Worm (Caenorhabditis elegans) whole organism, L4 larva: ENCODE measurements around the gene F59B2.14.

ENCODE experiments used
- D1046.2 ChIP-seq: fragments of 200-800 bp; sonication (Bioruptor generic); IDR thresholded peaks from 2 replicates; pipeline ENCODE4 v1.3.6; 2022; ENCODE audit warnings: missing genetic modification characterization, missing compliant biosample characterization
- F44E2.7 ChIP-seq: fragments of 200-800 bp; sonication (Bioruptor generic); IDR thresholded peaks from 2 replicates; pipeline ENCODE4 v2.1.2; 2022; ENCODE audit warnings: missing genetic modification characterization, missing compliant biosample characterization
- T20F7.1 ChIP-seq: fragments of 200-800 bp; sonication (Bioruptor generic); optimal IDR thresholded peaks from 2 replicates; lab custom pipeline; 2018; ENCODE audit warnings: mild to moderate bottlenecking, missing genetic modification characterization, missing compliant biosample characterization
- ZK546.5 ChIP-seq, 2 experiments: sonication (generic microtip); optimal IDR thresholded peaks; 2 replicates each; lab custom pipeline; 2017; ENCODE audit warnings: missing biosample characterization in 2 of 2, missing genetic modification characterization in 2 of 2
- aha-1 ChIP-seq: fragments of 150-350 bp; peaks from one replicate; lab custom pipeline; 2014; ENCODE audit warnings: missing biosample characterization, missing genetic modification characterization
- aly-2 ChIP-seq: sonication (generic microtip); optimal IDR thresholded peaks from 2 replicates; lab custom pipeline; 2018; ENCODE audit warnings: missing biosample characterization, missing genetic modification characterization
- arid-1 ChIP-seq: fragments of 200-800 bp; sonication (Bioruptor generic); conservative IDR thresholded peaks from 2 replicates; pipeline ENCODE4 v1.3.6; 2022; ENCODE audit warnings: missing genetic modification reagents, missing genetic modification characterization, missing compliant biosample characterization
- ceh-44 ChIP-seq: fragments of 200-800 bp; sonication (Bioruptor generic); IDR thresholded peaks from 2 replicates; pipeline ENCODE4 v1.3.6; 2022; ENCODE audit warnings: missing genetic modification reagents, missing genetic modification characterization, missing compliant biosample characterization
- ces-1 ChIP-seq: fragments of 150-350 bp; sonication (generic microtip); optimal IDR thresholded peaks from 4 replicates; lab custom pipeline; 2014; ENCODE audit warnings: missing biosample characterization, missing genetic modification reagents, missing genetic modification characterization
- cey-2 ChIP-seq: sonication (generic microtip); optimal IDR thresholded peaks from 3 replicates; lab custom pipeline; 2017; ENCODE audit warnings: missing genetic modification characterization, mild to moderate bottlenecking, missing compliant biosample characterization, antibody characterized with exemption, borderline replicate concordance; ENCODE audit not compliant: insufficient read depth
- daf-19 ChIP-seq: fragments of 200-800 bp; sonication (Bioruptor generic); conservative IDR thresholded peaks from 2 replicates; pipeline ENCODE4 v1.3.6; 2022; ENCODE audit warnings: missing genetic modification characterization, missing compliant biosample characterization
- dmd-6 ChIP-seq: fragments of 200-800 bp; sonication (Bioruptor generic); IDR thresholded peaks from 2 replicates; pipeline ENCODE4 v1.3.6; 2022; ENCODE audit warnings: missing genetic modification reagents, missing genetic modification characterization, missing compliant biosample characterization
- dpl-1 ChIP-seq: fragments of 150-350 bp; optimal IDR thresholded peaks from 2 replicates; lab custom pipeline; 2014; ENCODE audit warnings: missing biosample characterization, missing genetic modification reagents, missing genetic modification characterization
- dve-1 ChIP-seq: sonication (generic microtip); optimal IDR thresholded peaks from 2 replicates; lab custom pipeline; 2017; ENCODE audit warnings: antibody characterized with exemption, mild to moderate bottlenecking, missing genetic modification characterization, missing compliant biosample characterization; ENCODE audit not compliant: insufficient read depth
- fos-1 ChIP-seq: fragments of 150-350 bp; optimal IDR thresholded peaks from 2 replicates; lab custom pipeline; 2014; ENCODE audit warnings: missing biosample characterization, missing genetic modification characterization
- gei-8 ChIP-seq: fragments of 200-800 bp; sonication (Bioruptor generic); optimal IDR thresholded peaks from 2 replicates; lab custom pipeline; 2018; ENCODE audit warnings: mild to moderate bottlenecking, missing genetic modification characterization, missing compliant biosample characterization
- hif-1 ChIP-seq, 2 experiments: sonication (generic microtip); optimal IDR thresholded peaks; 2 replicates each; lab custom pipeline; 2016 to 2017; ENCODE audit warnings: missing compliant biosample characterization in 2 of 2, missing genetic modification characterization in 2 of 2, missing genetic modification reagents in 2 of 2, missing genotype in 2 of 2, mild to moderate bottlenecking in 1 of 2
- hlh-11 ChIP-seq: fragments of 200-800 bp; sonication (Bioruptor generic); optimal IDR thresholded peaks from 2 replicates; lab custom pipeline; 2018; ENCODE audit warnings: mild to moderate bottlenecking, missing genetic modification characterization, missing compliant biosample characterization
- hlh-30 ChIP-seq: sonication (generic microtip); optimal IDR thresholded peaks from 2 replicates; lab custom pipeline; 2017; ENCODE audit warnings: antibody characterized with exemption, mild to moderate bottlenecking, missing genetic modification characterization, missing compliant biosample characterization; ENCODE audit not compliant: insufficient read depth
- hmg-1.1 ChIP-seq: fragments of 200-800 bp; sonication (Bioruptor generic); IDR thresholded peaks from 2 replicates; pipeline ENCODE4 v1.3.6; 2022; ENCODE audit warnings: missing genetic modification reagents, missing genetic modification characterization, missing compliant biosample characterization
- jun-1 ChIP-seq: fragments of 150-350 bp; optimal IDR thresholded peaks from 2 replicates; lab custom pipeline; 2014; ENCODE audit warnings: missing biosample characterization, missing genetic modification reagents, missing genetic modification characterization
- lim-7 ChIP-seq: fragments of 200-800 bp; sonication (Bioruptor generic); IDR thresholded peaks from 2 replicates; pipeline ENCODE4 v1.3.6; 2022; ENCODE audit warnings: missing genetic modification characterization, missing compliant biosample characterization
- lin-1 ChIP-seq: fragments of 200-800 bp; sonication (Bioruptor generic); IDR thresholded peaks from 2 replicates; pipeline ENCODE4 v1.3.6; 2022; ENCODE audit warnings: missing genetic modification reagents, missing genetic modification characterization, missing compliant biosample characterization
- lin-15B ChIP-seq: fragments of 150-350 bp; sonication (generic microtip); optimal IDR thresholded peaks from 3 replicates; lab custom pipeline; 2014; ENCODE audit warnings: missing biosample characterization, missing genetic modification characterization
- lin-29 ChIP-seq: fragments of 200-800 bp; sonication (Bioruptor generic); IDR thresholded peaks from 2 replicates; pipeline ENCODE4 v1.3.6; 2022; ENCODE audit warnings: missing genetic modification reagents, missing genetic modification characterization, missing compliant biosample characterization
- lin-38 ChIP-seq: fragments of 200-800 bp; sonication (Bioruptor generic); IDR thresholded peaks from 2 replicates; pipeline ENCODE4 v1.3.6; 2022; ENCODE audit warnings: missing genetic modification reagents, missing genetic modification characterization, missing compliant biosample characterization
- lsy-2 ChIP-seq, 2 experiments: fragments of 150-350 bp in 1 of 2; sonication (generic microtip) in 1 of 2; optimal IDR thresholded peaks; 2 replicates each; lab custom pipeline; 2014 to 2017; ENCODE audit warnings: missing biosample characterization in 2 of 2, missing genetic modification characterization in 2 of 2
- mdl-1 ChIP-seq, 2 experiments: fragments of 150-350 bp in 1 of 2; sonication (generic microtip) in 1 of 2; optimal IDR thresholded peaks; 2 replicates each; lab custom pipeline; 2014 to 2017; ENCODE audit warnings: missing biosample characterization in 2 of 2, missing genetic modification characterization in 2 of 2
- mes-2 ChIP-seq: sonication (generic microtip); optimal IDR thresholded peaks from 2 replicates; lab custom pipeline; 2016; ENCODE audit warnings: missing genotype, mild to moderate bottlenecking, missing genetic modification characterization, missing compliant biosample characterization; ENCODE audit not compliant: poor library complexity, severe bottlenecking
- mxl-3 ChIP-seq: fragments of 200-800 bp; sonication (Bioruptor generic); optimal IDR thresholded peaks from 2 replicates; lab custom pipeline; 2018; ENCODE audit warnings: mild to moderate bottlenecking, missing genetic modification characterization, missing compliant biosample characterization
- nhr-111 ChIP-seq: fragments of 200-800 bp; sonication (Bioruptor generic); optimal IDR thresholded peaks from 2 replicates; lab custom pipeline; 2018; ENCODE audit warnings: mild to moderate bottlenecking, missing genetic modification characterization, missing compliant biosample characterization
- nhr-28 ChIP-seq: fragments of 150-350 bp; optimal IDR thresholded peaks from 2 replicates; lab custom pipeline; 2014; ENCODE audit warnings: missing biosample characterization, missing genetic modification characterization
- nhr-42 ChIP-seq: fragments of 200-800 bp; sonication (Bioruptor generic); IDR thresholded peaks from 2 replicates; pipeline ENCODE4 v1.3.6; 2022; ENCODE audit warnings: missing genetic modification characterization, missing compliant biosample characterization
- nhr-48 ChIP-seq: sonication (generic microtip); optimal IDR thresholded peaks from 2 replicates; lab custom pipeline; 2016; ENCODE audit warnings: mild to moderate bottlenecking, missing genetic modification characterization, missing compliant biosample characterization
- pqm-1 ChIP-seq: sonication (generic microtip); optimal IDR thresholded peaks from 2 replicates; lab custom pipeline; 2017; ENCODE audit warnings: missing biosample characterization, missing genetic modification characterization
- set-16 ChIP-seq: fragments of 200-800 bp; sonication (Bioruptor generic); IDR thresholded peaks from 2 replicates; pipeline ENCODE4 v1.3.6; 2022; ENCODE audit warnings: missing genetic modification reagents, missing genetic modification characterization, missing compliant biosample characterization
- spr-3 ChIP-seq: fragments of 200-800 bp; sonication (Bioruptor generic); optimal IDR thresholded peaks from 2 replicates; lab custom pipeline; 2018; ENCODE audit warnings: mild to moderate bottlenecking, missing genetic modification characterization, missing compliant biosample characterization
- tag-97 ChIP-seq: fragments of 200-800 bp; sonication (Bioruptor generic); IDR thresholded peaks from 2 replicates; pipeline ENCODE4 v1.3.6; 2022; ENCODE audit warnings: missing genetic modification characterization, missing compliant biosample characterization
- unc-130 ChIP-seq: sonication (generic microtip); optimal IDR thresholded peaks from 2 replicates; lab custom pipeline; 2016; ENCODE audit warnings: missing genetic modification reagents, missing genetic modification characterization, missing compliant biosample characterization
- unc-62 ChIP-seq, 3 experiments: fragments of 150-350 bp in 1 of 3; sonication (generic microtip); optimal IDR thresholded peaks in 2 of 3; peaks in 1 of 3; 1 replicate in 1 of 3; 2 replicates in 2 of 3; lab custom pipeline; 2014 to 2017; ENCODE audit warnings: missing biosample characterization in 3 of 3, missing genetic modification characterization in 3 of 3, missing genetic modification reagents in 3 of 3, missing genotype in 1 of 3
- zfp-3 ChIP-seq: fragments of 200-800 bp; sonication (Bioruptor generic); conservative IDR thresholded peaks from 2 replicates; pipeline ENCODE4 v1.3.6; 2022; ENCODE audit warnings: missing genetic modification reagents, missing genetic modification characterization, missing compliant biosample characterization
- ztf-11 ChIP-seq: fragments of 150-350 bp; optimal IDR thresholded peaks from 2 replicates; lab custom pipeline; 2014; ENCODE audit warnings: missing biosample characterization, missing genetic modification characterization
- ztf-7 ChIP-seq: fragments of 150-350 bp; optimal IDR thresholded peaks from 2 replicates; lab custom pipeline; 2014; ENCODE audit warnings: missing biosample characterization, missing genetic modification characterization

Gene F59B2.14

DNA sequence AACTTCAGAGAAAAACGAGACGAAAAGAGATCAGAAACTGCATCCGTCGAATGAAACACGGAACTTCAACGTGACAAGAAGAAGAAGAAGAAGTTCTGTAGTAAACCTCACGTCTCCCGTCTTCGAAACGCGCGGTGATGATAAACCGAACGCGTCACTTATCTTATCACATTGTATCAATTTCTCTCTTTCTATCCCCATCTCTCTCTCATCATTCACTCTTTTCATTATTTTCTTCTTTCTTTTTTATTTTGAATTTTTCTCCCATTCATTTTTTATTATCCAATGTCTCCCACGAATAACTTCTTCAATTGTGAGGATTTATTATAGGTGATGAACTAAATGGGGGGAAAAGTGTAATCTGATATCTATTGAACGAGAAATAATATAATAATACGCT, 35.6 kb downstream of the F59B2.14 start (continued):
- TF ChIP-seq fos-1 (tag; lab: Kevin White, UChicago) (no peak), aly-2 (tag; lab: Kevin White, UChicago) (no peak), cey-2 (peak; percentile 70), hlh-11 (tag; lab: Kevin White, UChicago) (peak; percentile 76), ztf-7 (no peak), ceh-44 (GFP tag; lab: Robert Waterston, UW) (no peak), jun-1 (no peak), arid-1 (GFP tag; lab: Robert Waterston, UW) (no peak), ZK546.5 (tag; optimal IDR thresholded peaks at IDR 0.05; lab: Kevin White, UChicago) (no peak)

- TF ChIP-seq nhr-28 (tag; lab: Kevin White, UChicago) (peak; percentile 69), unc-62 (GFP tag; optimal IDR thresholded peaks at IDR 0.05 in 1 of 2; lab: Kevin White, UChicago) (peak in 1 of 2 experiments; percentile 86), unc-62 (tag; optimal IDR thresholded peaks at IDR 0.05; lab: Kevin White, UChicago) (no peak), mdl-1 (tag; optimal IDR thresholded peaks at IDR 0.05; lab: Kevin White, UChicago) (peak in 1 of 2 experiments; percentile 61), tag-97 (GFP tag; lab: Robert Waterston, UW) (no peak), daf-19 (GFP tag; lab: Robert Waterston, UW) (no peak), gei-8 (GFP tag; lab: Kevin White, UChicago) (no peak), dve-1 (tag; lab: Kevin White, UChicago) (peak; percentile 39), hlh-30 (tag; lab: Kevin White, UChicago) (peak; percentile 76), dmd-6 (GFP tag; lab: Robert Waterston, UW) (peak; percentile 27; the same call in 1 of the 2 replicates), nhr-48 (peak; percentile 22), lim-7 (GFP tag; lab: Robert Waterston, UW) (no peak), hlh-11 (tag; lab: Kevin White, UChicago) (peak; percentile 75), mxl-3 (GFP tag; lab: Kevin White, UChicago) (peak; percentile 3), pqm-1 (tag; lab: Kevin White, UChicago) (peak; percentile 50), lsy-2 (tag; optimal IDR thresholded peaks at IDR 0.05; lab: Kevin White, UChicago) (peak in 1 of 2 experiments; percentile 20)
- TF ChIP-seq, all 104 proteins: peak for 11
Observed at ce11 chrIII:8985965-8986364, 36.5 kb downstream of the F59B2.14 start.

ce11 chrIII:8985461-8985860, 37.0 kb downstream of the F59B2.14 start:
- TF ChIP-seq nhr-111 (no peak), T20F7.1 (no peak), dve-1 (tag; lab: Kevin White, UChicago) (no peak), mdl-1 (tag; optimal IDR thresholded peaks at IDR 0.05; lab: Kevin White, UChicago) (no peak), set-16 (GFP tag; lab: Robert Waterston, UW) (no peak), D1046.2 (GFP tag; lab: Robert Waterston, UW) (no peak), lsy-2 (tag; optimal IDR thresholded peaks at IDR 0.05; lab: Kevin White, UChicago) (no peak), lin-15B (no peak)

ce11 chrIII:8984960-8985359, 37.5 kb downstream of the F59B2.14 start:
- TF ChIP-seq F44E2.7 (GFP tag; lab: Robert Waterston, UW) (no peak), lin-38 (peak; percentile 15; the same call in 1 of the 2 replicates), lsy-2 (tag; optimal IDR thresholded peaks at IDR 0.05; lab: Kevin White, UChicago) (peak; percentile 35 to 83), dpl-1 (peak; percentile 43), hmg-1.1 (GFP tag; lab: Robert Waterston, UW) (peak; percentile 62), hif-1 (tag; optimal IDR thresholded peaks at IDR 0.05; lab: Kevin White, UChicago) (peak in 1 of 2 experiments; percentile 76), mes-2 (tag; lab: Kevin White, UChicago) (peak; percentile 8), ztf-11 (tag; lab: Kevin White, UChicago) (no peak), daf-19 (GFP tag; lab: Robert Waterston, UW) (no peak), nhr-42 (GFP tag; lab: Robert Waterston, UW) (no peak), spr-3 (no peak), aha-1 (peak; percentile 98), ceh-44 (GFP tag; lab: Robert Waterston, UW) (no peak), unc-62 (GFP tag; optimal IDR thresholded peaks at IDR 0.05 in 1 of 2; lab: Kevin White, UChicago) (peak in 1 of 2 experiments; percentile 92), unc-62 (tag; optimal IDR thresholded peaks at IDR 0.05; lab: Kevin White, UChicago) (no peak), lin-1 (GFP tag; lab: Robert Waterston, UW) (0 out of 2 replicates have a peak, but pooled peaks have one; percentile 21), aly-2 (tag; lab: Kevin White, UChicago) (no peak), hlh-30 (tag; lab: Kevin White, UChicago) (peak; percentile 59), zfp-3 (GFP tag; lab: Robert Waterston, UW) (no peak), mxl-3 (GFP tag; lab: Kevin White, UChicago) (peak; percentile 44), lin-29 (GFP tag; lab: Robert Waterston, UW) (peak; percentile 40; the same call in 1 of the 2 replicates), ces-1 (peak; percentile 15), unc-130 (GFP tag; lab: Kevin White, UChicago) (no peak)
